Fruit fly (Drosophila melanogaster): ENCODE results near the gene Mal-B1.

dm6 chr2L:11870867-11871452 is 23.9 kb downstream of the Mal-B1 start:
- no peak for TF ChIP-seq Dll (optimal IDR thresholded peaks at IDR 0.05)
- TF ChIP-seq EcR (GFP tag; optimal IDR thresholded peaks at IDR 0.05): no peak
- peak; percentile 76 for TF ChIP-seq pan (optimal IDR thresholded peaks at IDR 0.05)
- TF ChIP-seq psq (optimal IDR thresholded peaks at IDR 0.05): no peak
- TF ChIP-seq CG8478 (optimal IDR thresholded peaks at IDR 0.05): no peak
- TF ChIP-seq usp (GFP tag; optimal IDR thresholded peaks at IDR 0.05): no peak

All from whole organism.